Worm (Caenorhabditis elegans) whole organism, young adult: ENCODE measurements around the gene D1054.18.

Experiments
- B0019.2 ChIP-seq: fragments of 200-800 bp; sonication (Bioruptor generic); conservative IDR thresholded peaks from 2 replicates; pipeline ENCODE4 v1.3.6; 2022; ENCODE audit warnings: missing genetic modification reagents, missing genetic modification characterization, missing compliant biosample characterization
- B0336.3 ChIP-seq: fragments of 200-800 bp; sonication (Bioruptor generic); IDR thresholded peaks from 2 replicates; pipeline ENCODE4 v1.3.6; 2022; ENCODE audit warnings: missing genetic modification characterization, missing compliant biosample characterization
- F10E7.11 ChIP-seq: sonication (generic microtip); optimal IDR thresholded peaks from 2 replicates; lab custom pipeline; 2017; ENCODE audit warnings: mild to moderate bottlenecking, missing genetic modification characterization, moderate library complexity, missing compliant biosample characterization
- F22D6.2 ChIP-seq: sonication (generic microtip); optimal IDR thresholded peaks from 2 replicates; lab custom pipeline; 2016; ENCODE audit warnings: mild to moderate bottlenecking, missing genetic modification characterization, missing compliant biosample characterization
- F23B12.7 ChIP-seq: sonication (generic microtip); optimal IDR thresholded peaks from 2 replicates; lab custom pipeline; 2017; ENCODE audit warnings: missing genetic modification characterization, mild to moderate bottlenecking, missing compliant biosample characterization, antibody characterized with exemption, moderate library complexity; ENCODE audit not compliant: insufficient read depth
- F33H1.4 ChIP-seq: fragments of 200-800 bp; sonication (Bioruptor generic); IDR thresholded peaks from 2 replicates; pipeline ENCODE4 v1.3.6; 2022; ENCODE audit warnings: missing genetic modification reagents, missing genetic modification characterization, missing compliant biosample characterization
- F39B2.1 ChIP-seq: fragments of 200-800 bp; sonication (Bioruptor generic); IDR thresholded peaks from 2 replicates; pipeline ENCODE4 v1.3.6; 2022; ENCODE audit warnings: missing genetic modification reagents, missing genetic modification characterization, missing compliant biosample characterization
- F57C9.4 ChIP-seq: sonication (generic microtip); optimal IDR thresholded peaks from 2 replicates; lab custom pipeline; 2017; ENCODE audit warnings: mild to moderate bottlenecking, missing genetic modification characterization, missing compliant biosample characterization
- K12H6.12 ChIP-seq: fragments of 200-800 bp; sonication (Bioruptor generic); optimal IDR thresholded peaks from 2 replicates; lab custom pipeline; 2018; ENCODE audit warnings: mild to moderate bottlenecking, missing genetic modification characterization, missing compliant biosample characterization
- Y53F4B.3 ChIP-seq: fragments of 200-800 bp; sonication (Bioruptor generic); IDR thresholded peaks from 2 replicates; pipeline ENCODE4 v1.3.6; 2022; ENCODE audit warnings: missing genetic modification reagents, missing genetic modification characterization, missing compliant biosample characterization
- Y79H2A.3 ChIP-seq: fragments of 200-800 bp; sonication (Bioruptor generic); conservative IDR thresholded peaks from 2 replicates; pipeline ENCODE4 v1.3.6; 2022; ENCODE audit warnings: missing genetic modification reagents, missing genetic modification characterization, missing compliant biosample characterization
- akir-1 ChIP-seq: fragments of 200-800 bp; sonication (Bioruptor generic); optimal IDR thresholded peaks from 2 replicates; lab custom pipeline; 2018; ENCODE audit warnings: mild to moderate bottlenecking, missing genetic modification characterization, moderate library complexity, missing compliant biosample characterization
- cebp-1 ChIP-seq, 2 experiments: fragments of 200-800 bp in 1 of 2; sonication (Bioruptor generic) in 1 of 2; sonication (generic microtip) in 1 of 2; IDR thresholded peaks in 1 of 2; optimal IDR thresholded peaks in 1 of 2; 2 replicates each; pipeline versions ENCODE4 v1.3.6 to Lab custom; 2017 to 2022; ENCODE audit warnings: missing compliant biosample characterization in 2 of 2, missing genetic modification characterization in 2 of 2, mild to moderate bottlenecking in 1 of 2, missing genetic modification reagents in 1 of 2, moderate library complexity in 1 of 2
- ceh-27 ChIP-seq: fragments of 200-800 bp; sonication (Bioruptor generic); optimal IDR thresholded peaks from 2 replicates; lab custom pipeline; 2018; ENCODE audit warnings: mild to moderate bottlenecking, missing genetic modification characterization, moderate library complexity, missing compliant biosample characterization
- die-1 ChIP-seq: sonication (generic microtip); optimal IDR thresholded peaks from 2 replicates; lab custom pipeline; 2016; ENCODE audit warnings: missing genotype, mild to moderate bottlenecking, missing genetic modification characterization, missing compliant biosample characterization
- dox-1 ChIP-seq: fragments of 200-800 bp; sonication (Bioruptor generic); IDR thresholded peaks from 2 replicates; pipeline ENCODE4 v1.3.6; 2022; ENCODE audit warnings: missing genetic modification reagents, missing genetic modification characterization, missing compliant biosample characterization
- dpl-1 ChIP-seq: fragments of 150-350 bp; optimal IDR thresholded peaks from 2 replicates; lab custom pipeline; 2014; ENCODE audit warnings: missing biosample characterization, missing genetic modification reagents, missing genetic modification characterization
- fkh-3 ChIP-seq: sonication (generic microtip); optimal IDR thresholded peaks from 2 replicates; lab custom pipeline; 2016; ENCODE audit warnings: mild to moderate bottlenecking, missing genetic modification characterization, missing compliant biosample characterization
- gei-17 ChIP-seq: fragments of 200-800 bp; sonication (Bioruptor generic); optimal IDR thresholded peaks from 2 replicates; lab custom pipeline; 2018; ENCODE audit warnings: mild to moderate bottlenecking, missing genetic modification characterization, missing compliant biosample characterization
- hlh-12 ChIP-seq: sonication (generic microtip); optimal IDR thresholded peaks from 2 replicates; lab custom pipeline; 2016; ENCODE audit warnings: missing genetic modification characterization, missing compliant biosample characterization
- hlh-26 ChIP-seq: fragments of 200-800 bp; sonication (Bioruptor generic); conservative IDR thresholded peaks from 2 replicates; pipeline ENCODE4 v1.3.6; 2022; ENCODE audit warnings: missing genetic modification reagents, missing genetic modification characterization, missing compliant biosample characterization
- hsf-1 ChIP-seq: fragments of 200-800 bp; sonication (Bioruptor generic); IDR thresholded peaks from 2 replicates; pipeline ENCODE4 v1.3.6; 2022; ENCODE audit warnings: missing genetic modification reagents, missing genetic modification characterization, missing compliant biosample characterization
- let-607 ChIP-seq, 2 experiments: fragments of 200-800 bp in 1 of 2; sonication (Bioruptor generic) in 1 of 2; sonication (generic microtip) in 1 of 2; optimal IDR thresholded peaks; 2 replicates each; lab custom pipeline; 2016 to 2018; ENCODE audit warnings: mild to moderate bottlenecking in 2 of 2, missing compliant biosample characterization in 2 of 2, missing genetic modification characterization in 2 of 2, moderate library complexity in 2 of 2, missing genotype in 1 of 2
- lin-35 ChIP-seq, 3 experiments: fragments of 150-350 bp in 2 of 3; sonication (generic microtip) in 1 of 3; optimal IDR thresholded peaks; 2 replicates each; lab custom pipeline; 2014 to 2018; ENCODE audit warnings: missing biosample characterization in 3 of 3, missing genetic modification characterization in 3 of 3, missing genetic modification reagents in 3 of 3
- lin-40 ChIP-seq: sonication (generic microtip); optimal IDR thresholded peaks from 2 replicates; lab custom pipeline; 2016; ENCODE audit warnings: missing genetic modification characterization, mild to moderate bottlenecking, missing compliant biosample characterization, missing genotype, missing genetic modification reagents
- lir-1 ChIP-seq: fragments of 200-800 bp; sonication (Bioruptor generic); conservative IDR thresholded peaks from 2 replicates; pipeline ENCODE4 v1.3.6; 2022; ENCODE audit warnings: missing genetic modification reagents, missing genetic modification characterization, missing compliant biosample characterization
- madf-10 ChIP-seq: sonication (generic microtip); optimal IDR thresholded peaks from 2 replicates; lab custom pipeline; 2016; ENCODE audit warnings: mild to moderate bottlenecking, missing genetic modification characterization, missing compliant biosample characterization
- mel-28 ChIP-seq: sonication (generic microtip); optimal IDR thresholded peaks from 2 replicates; lab custom pipeline; 2016; ENCODE audit warnings: borderline replicate concordance, mild to moderate bottlenecking, missing genetic modification characterization, missing compliant biosample characterization
- nfyb-1 ChIP-seq: fragments of 200-800 bp; sonication (Bioruptor generic); IDR thresholded peaks from 2 replicates; pipeline ENCODE4 v1.3.6; 2022; ENCODE audit warnings: missing genetic modification reagents, missing genetic modification characterization, missing compliant biosample characterization
- nhr-90 ChIP-seq: sonication (generic microtip); optimal IDR thresholded peaks from 2 replicates; lab custom pipeline; 2016; ENCODE audit warnings: missing genotype, mild to moderate bottlenecking, missing genetic modification characterization, missing compliant biosample characterization
- pha-4 ChIP-seq: fragments of 150-350 bp; sonication (generic microtip); optimal IDR thresholded peaks from 2 replicates; lab custom pipeline; 2014; ENCODE audit warnings: missing biosample characterization, missing genetic modification reagents, missing genetic modification characterization
- sea-2 ChIP-seq: fragments of 200-800 bp; sonication (Bioruptor generic); IDR thresholded peaks from 2 replicates; pipeline ENCODE4 v1.3.6; 2022; ENCODE audit warnings: missing genetic modification characterization, missing compliant biosample characterization
- snpc-4 ChIP-seq, 5 experiments: fragments of 150-350 bp in 1 of 5; sonication (generic microtip) in 4 of 5; optimal IDR thresholded peaks; 2 replicates each; lab custom pipeline; 2014 to 2018; ENCODE audit warnings: missing genetic modification characterization in 5 of 5, missing biosample characterization in 3 of 5, antibody characterized with exemption in 2 of 5, mild to moderate bottlenecking in 2 of 5, missing compliant biosample characterization in 2 of 5, missing genotype in 2 of 5, moderate library complexity in 2 of 5, missing genetic modification reagents in 1 of 5
- tlf-1 ChIP-seq: fragments of 200-800 bp; sonication (Bioruptor generic); optimal IDR thresholded peaks from 2 replicates; lab custom pipeline; 2018; ENCODE audit warnings: mild to moderate bottlenecking, missing genetic modification characterization, missing compliant biosample characterization
- zfh-2 ChIP-seq: fragments of 200-800 bp; sonication (Bioruptor generic); conservative IDR thresholded peaks from 2 replicates; pipeline ENCODE4 v1.3.6; 2022; ENCODE audit warnings: missing genetic modification reagents, missing genetic modification characterization, missing compliant biosample characterization
- ztf-22 ChIP-seq: fragments of 200-800 bp; sonication (Bioruptor generic); optimal IDR thresholded peaks from 2 replicates; lab custom pipeline; 2018; ENCODE audit warnings: mild to moderate bottlenecking, missing genetic modification characterization, moderate library complexity, missing compliant biosample characterization
- ztf-25 ChIP-seq: fragments of 200-800 bp; sonication (Bioruptor generic); IDR thresholded peaks from 2 replicates; pipeline ENCODE4 v1.3.6; 2022; ENCODE audit warnings: missing genetic modification reagents, missing genetic modification characterization, missing compliant biosample characterization
- ztf-26 ChIP-seq: sonication (generic microtip); optimal IDR thresholded peaks from 2 replicates; lab custom pipeline; 2017; ENCODE audit warnings: missing genetic modification characterization, missing compliant biosample characterization

Gene D1054.18

DNA sequence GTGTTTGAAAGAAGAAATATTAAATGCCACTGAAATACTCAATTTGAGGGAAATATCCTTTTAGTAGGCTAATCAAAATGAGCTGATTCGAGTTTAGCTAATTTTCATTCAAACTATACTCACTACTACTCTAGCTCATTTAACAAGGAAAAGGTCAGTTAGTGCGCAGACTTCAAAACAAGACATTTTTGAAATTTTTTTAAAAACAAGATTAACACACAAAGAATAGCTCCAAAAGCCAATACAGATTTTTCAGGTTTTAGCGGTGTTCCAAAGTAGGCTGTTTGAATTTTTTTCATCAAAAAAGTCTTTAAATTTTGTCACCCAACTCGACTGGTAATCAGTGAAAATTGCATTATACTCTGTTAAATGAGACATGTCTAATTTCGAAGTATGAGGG lies 40.2 kb downstream of the D1054.18 start:
- TF ChIP-seq F39B2.1 (GFP tag; lab: Robert Waterston, UW) (no peak), mel-28 (tag; lab: Kevin White, UChicago) (no peak), zfh-2 (GFP tag; lab: Robert Waterston, UW) (no peak), lin-40 (tag; lab: Kevin White, UChicago) (no peak), B0019.2 (no peak), snpc-4 (GFP tag; optimal IDR thresholded peaks at IDR 0.05; lab: Kevin White, UChicago) (no peak), snpc-4 (tag; optimal IDR thresholded peaks at IDR 0.05; lab: Kevin White, UChicago) (no peak), Y53F4B.3 (no peak), F10E7.11 (no peak), nfyb-1 (GFP tag; lab: Robert Waterston, UW) (no peak), B0336.3 (GFP tag; lab: Robert Waterston, UW) (no peak), ceh-27 (GFP tag; lab: Kevin White, UChicago) (no peak), hsf-1 (no peak), pha-4 (tag; lab: Kevin White, UChicago) (no peak), F22D6.2 (tag; lab: Kevin White, UChicago) (no peak), F33H1.4 (GFP tag; lab: Robert Waterston, UW) (no peak)

DNA sequence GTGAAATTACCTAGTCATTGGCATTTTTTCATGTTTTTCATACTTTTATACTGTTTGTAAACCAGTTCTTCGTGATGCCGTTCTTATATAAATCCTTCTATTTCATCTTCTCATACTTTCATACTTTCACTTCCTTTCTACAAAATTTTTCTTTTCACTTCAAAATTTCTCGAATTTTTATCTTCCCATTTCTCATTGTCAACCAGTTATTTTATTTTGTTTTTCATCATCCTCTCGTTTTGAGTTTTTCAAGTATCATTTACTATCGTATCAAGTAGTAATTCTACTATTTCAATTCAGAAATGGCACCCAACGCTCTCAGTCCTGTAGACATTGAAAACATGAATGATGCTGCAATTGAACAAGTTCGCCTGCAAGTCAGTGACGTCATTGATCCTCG lies 42.3 kb downstream of the D1054.18 start, which contains the start of gene F28H7.8:
TSS of gene F28H7.8 (plus strand) at position 301 of the 400 bp plus-strand sequence.
- TF ChIP-seq lin-40 (tag; lab: Kevin White, UChicago) (no peak), lin-35 (GFP tag; optimal IDR thresholded peaks at IDR 0.05; lab: Kevin White, UChicago) (no peak), F23B12.7 (no peak), dox-1 (no peak)

DNA sequence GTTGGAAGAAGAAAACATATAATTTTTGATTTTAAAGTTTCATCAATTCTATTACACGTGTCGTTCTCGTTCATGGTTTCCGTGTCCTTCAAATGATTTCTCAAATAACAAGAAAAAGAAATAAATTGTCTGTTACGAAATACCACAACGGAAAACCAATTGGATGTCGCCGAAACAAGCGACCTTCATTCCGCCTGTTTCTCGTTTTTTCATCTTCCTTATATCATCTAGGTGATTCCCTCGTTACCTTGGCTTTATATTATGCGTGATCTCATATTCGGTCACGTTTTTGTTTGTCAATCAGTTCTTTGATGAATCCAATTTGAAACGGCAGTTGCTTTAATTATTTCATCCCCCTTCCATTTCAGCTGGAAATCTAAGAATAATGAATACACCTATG lies 43.9 kb downstream of the D1054.18 start:
- TF ChIP-seq hlh-26, result no peak
- no peak for TF ChIP-seq sea-2
- peak; percentile 57; the same call in 1 of the 2 replicates for TF ChIP-seq cebp-1 (GFP tag; IDR thresholded peaks at IDR 0.05; lab: Robert Waterston, UW)
- TF ChIP-seq cebp-1 (tag; optimal IDR thresholded peaks at IDR 0.05; lab: Kevin White, UChicago), result no peak
- no peak for TF ChIP-seq K12H6.12 (tag; lab: Kevin White, UChicago)
- TF ChIP-seq let-607 (tag; optimal IDR thresholded peaks at IDR 0.05; lab: Kevin White, UChicago), result no peak
- TF ChIP-seq, all 124 proteins: peak for 1

DNA sequence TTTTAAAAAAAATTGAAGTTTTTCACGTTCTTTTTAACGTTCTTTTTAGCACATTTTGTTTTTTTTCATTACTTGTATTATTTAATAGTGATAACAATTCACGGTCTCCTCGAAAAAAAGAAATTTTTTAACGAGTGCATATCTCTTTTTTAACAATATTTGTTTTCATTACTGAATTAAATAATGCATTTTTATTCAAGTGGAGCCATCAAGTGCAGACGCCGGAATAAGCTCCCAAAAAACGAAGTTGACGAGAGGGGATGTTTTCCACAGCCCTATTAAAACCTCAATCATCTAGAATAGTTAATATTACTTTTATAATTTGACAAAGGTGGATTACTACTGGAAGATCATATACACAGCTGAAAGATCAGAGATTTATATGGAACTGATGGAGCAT lies 44.3 kb downstream of the D1054.18 start, which contains the start of gene irld-6:
TSS of gene irld-6 (minus strand) at position 101 of the 400 bp plus-strand sequence.
- no peak for TF ChIP-seq ztf-25 (GFP tag; lab: Robert Waterston, UW)
- no peak for TF ChIP-seq F57C9.4 (tag; lab: Kevin White, UChicago)
- TF ChIP-seq gei-17, result no peak
- TF ChIP-seq dpl-1 (GFP tag; lab: Kevin White, UChicago), result no peak
- TF ChIP-seq hlh-12, result no peak
- TF ChIP-seq ztf-26 (tag; lab: Kevin White, UChicago), result no peak
- TF ChIP-seq fkh-3 (tag; lab: Kevin White, UChicago), result no peak
- no peak for TF ChIP-seq lir-1
- TF ChIP-seq, all 124 proteins: peak for 0

DNA sequence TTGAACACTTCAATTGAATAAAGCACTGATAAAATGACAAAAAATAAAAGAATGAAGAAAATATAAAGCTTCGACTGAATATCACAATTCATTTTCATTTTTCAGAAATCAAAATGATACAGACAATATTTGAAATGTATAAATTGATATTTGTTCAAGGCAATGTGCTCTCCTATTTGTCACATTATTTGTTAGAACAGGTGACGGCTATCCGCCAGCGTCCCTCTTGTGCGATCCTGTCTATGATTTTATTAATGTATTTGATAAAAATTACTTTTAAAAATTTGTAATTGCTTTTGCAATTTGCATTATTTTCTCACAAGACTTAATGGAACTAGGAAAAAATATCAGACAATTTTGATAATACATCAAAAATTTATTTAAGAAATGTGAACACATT lies 46.9 kb downstream of the D1054.18 start, which contains the start of gene F28H7.7:
TSS of gene F28H7.7 (minus strand) at position 101 of the 400 bp plus-strand sequence.
- no peak for TF ChIP-seq F57C9.4 (tag; lab: Kevin White, UChicago)
- no peak for TF ChIP-seq F10E7.11
- TF ChIP-seq madf-10, result no peak
- no peak for TF ChIP-seq akir-1 (GFP tag; lab: Kevin White, UChicago)
- TF ChIP-seq ztf-26 (tag; lab: Kevin White, UChicago), result no peak
- TF ChIP-seq nhr-90, result no peak
- TF ChIP-seq die-1, result no peak
- TF ChIP-seq F33H1.4 (GFP tag; lab: Robert Waterston, UW), result no peak
- TF ChIP-seq gei-17, result no peak
- no peak for TF ChIP-seq Y79H2A.3 (GFP tag; lab: Robert Waterston, UW)
- no peak for TF ChIP-seq hlh-12
- no peak for TF ChIP-seq ztf-22 (GFP tag; lab: Kevin White, UChicago)
- TF ChIP-seq tlf-1, result no peak
